Worm (Caenorhabditis elegans) whole organism, L4/young adult: Measurements from ENCODE around the gene T16G1.5.

Source experiments
- W03F9.2 ChIP-seq: fragments of 150-350 bp; optimal IDR thresholded peaks from 2 replicates; lab custom pipeline; 2014; ENCODE audit warnings: missing biosample characterization, missing genetic modification characterization
- dao-5 ChIP-seq: sonication (generic microtip); optimal IDR thresholded peaks from 2 replicates; lab custom pipeline; 2016; ENCODE audit warnings: missing genotype, missing genetic modification characterization, moderate library complexity, missing compliant biosample characterization
- him-1 ChIP-seq: sonication (generic microtip); optimal IDR thresholded peaks from 2 replicates; lab custom pipeline; 2016; ENCODE audit warnings: missing genotype, missing genetic modification reagents, missing genetic modification characterization, missing compliant biosample characterization

Gene T16G1.5

DNA sequence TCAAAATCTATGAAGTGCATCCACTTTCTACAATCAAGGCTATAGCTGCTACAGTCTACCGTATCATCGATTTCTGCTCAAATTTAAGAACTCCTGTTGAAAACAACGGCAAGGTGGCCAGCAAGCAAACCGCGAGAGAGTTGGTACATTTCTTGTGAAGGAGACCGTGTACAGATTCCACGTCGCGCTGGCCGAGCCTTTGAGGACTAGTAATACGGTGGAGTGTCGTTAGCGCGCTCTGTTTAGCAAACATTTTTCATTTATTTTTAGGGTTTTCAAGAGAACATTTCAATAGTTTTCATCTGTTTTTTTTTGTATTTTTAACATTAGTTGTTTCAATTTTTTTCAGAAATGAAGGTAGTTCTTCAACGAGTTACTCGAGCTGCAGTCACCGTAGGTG is 12.9 kb upstream of the T16G1.5 start, which contains the start of gene pqn-68:
pqn-68 (plus strand) TSS at position 350 of the 400 bp plus-strand sequence.
- TF ChIP-seq W03F9.2 (tag; lab: Kevin White, UChicago) (no peak), dao-5 (tag; lab: Kevin White, UChicago) (no peak), him-1 (tag; lab: Kevin White, UChicago) (no peak)

DNA sequence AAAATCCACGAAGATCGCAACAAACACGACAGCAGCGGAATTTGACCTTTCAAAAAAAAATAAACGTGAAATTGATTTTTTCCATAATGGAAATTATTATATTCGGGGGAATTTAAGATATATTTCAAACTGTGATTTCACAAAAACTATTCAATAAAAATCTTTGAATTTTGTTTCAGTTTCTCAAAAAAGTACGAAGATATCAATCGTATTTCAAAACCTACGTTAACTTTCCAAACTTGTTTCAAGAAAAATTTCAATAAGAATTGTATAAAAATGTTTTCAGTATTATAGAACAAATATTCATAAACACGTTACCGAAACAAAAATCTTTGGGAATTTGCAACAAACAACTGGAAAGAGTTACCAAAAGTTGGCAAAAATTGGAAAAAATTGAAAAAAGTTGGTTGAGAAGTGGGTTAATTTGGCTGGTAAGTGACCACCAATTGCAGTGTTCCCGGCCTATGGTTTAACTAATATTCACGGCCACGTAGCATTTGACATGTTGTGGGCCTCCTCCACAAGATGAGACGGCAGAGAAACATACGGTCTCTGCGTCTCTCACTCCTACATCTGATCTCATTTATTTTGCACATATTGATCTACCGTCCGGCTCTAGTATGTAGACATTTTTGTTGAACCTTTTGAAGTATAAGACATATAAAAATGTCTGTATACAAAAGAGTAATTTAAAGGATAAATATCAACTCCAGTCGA is 11.6 kb upstream of the T16G1.5 start, which contains the start of the genes T16G1.9 and T16G1.18:
T16G1.9 (minus strand) TSS at position 51 of the 717 bp plus-strand sequence.
T16G1.18 (plus strand) TSS at position 493 of the 717 bp plus-strand sequence.
- TF ChIP-seq dao-5 (tag; lab: Kevin White, UChicago) = no peak
- TF ChIP-seq W03F9.2 (tag; lab: Kevin White, UChicago) = no peak
- no peak for TF ChIP-seq him-1 (tag; lab: Kevin White, UChicago)

DNA sequence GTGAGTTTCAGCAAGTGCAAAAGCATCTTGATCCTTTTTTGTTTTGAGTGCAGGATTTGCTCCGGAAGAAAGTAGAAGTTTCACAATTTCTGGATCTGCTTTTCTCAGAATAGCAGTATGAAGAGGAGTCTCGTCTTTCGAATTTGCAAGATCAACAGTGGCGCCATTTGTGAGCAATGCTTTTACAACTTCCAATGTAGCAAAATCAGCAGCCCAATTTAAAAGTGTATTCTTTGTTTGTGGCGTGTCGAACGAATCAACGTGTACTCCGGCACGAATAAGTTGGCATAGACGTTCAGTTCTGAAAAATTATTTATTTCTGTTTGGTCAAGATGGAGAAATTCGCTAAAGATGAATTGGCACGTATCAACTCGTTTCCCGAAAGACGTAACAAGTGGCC is 10.3 kb upstream of the T16G1.5 start, which contains the start of gene T16G1.13:
T16G1.13 (plus strand) TSS at position 301 of the 400 bp plus-strand sequence.
- no peak for TF ChIP-seq him-1 (tag; lab: Kevin White, UChicago)
- TF ChIP-seq dao-5 (tag; lab: Kevin White, UChicago) = no peak
- TF ChIP-seq W03F9.2 (tag; lab: Kevin White, UChicago) = no peak

DNA sequence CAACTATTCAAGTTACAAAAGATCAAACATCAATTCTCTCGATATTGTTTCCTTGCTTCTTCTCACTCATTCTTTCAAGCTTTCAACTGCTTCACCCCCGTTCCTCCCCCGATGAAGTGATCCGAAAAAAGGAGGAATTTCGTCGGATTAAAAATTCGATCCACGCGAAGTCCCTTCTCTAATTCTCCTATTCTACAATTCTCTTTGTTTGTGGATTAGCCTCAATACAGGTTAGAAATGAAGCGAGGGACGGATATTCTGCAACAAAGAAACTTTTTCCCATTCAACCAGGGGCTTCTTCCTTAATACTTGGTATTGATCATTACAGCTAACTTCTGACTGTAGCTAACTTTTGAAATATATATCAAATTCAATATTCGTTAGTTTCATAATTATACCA is 5.4 kb upstream of the T16G1.5 start, which contains the start of gene grl-2:
grl-2 (plus strand) TSS at position 301 of the 400 bp plus-strand sequence.
- TF ChIP-seq him-1 (tag; lab: Kevin White, UChicago) = no peak
- TF ChIP-seq W03F9.2 (tag; lab: Kevin White, UChicago) = no peak
- no peak for TF ChIP-seq dao-5 (tag; lab: Kevin White, UChicago)

DNA sequence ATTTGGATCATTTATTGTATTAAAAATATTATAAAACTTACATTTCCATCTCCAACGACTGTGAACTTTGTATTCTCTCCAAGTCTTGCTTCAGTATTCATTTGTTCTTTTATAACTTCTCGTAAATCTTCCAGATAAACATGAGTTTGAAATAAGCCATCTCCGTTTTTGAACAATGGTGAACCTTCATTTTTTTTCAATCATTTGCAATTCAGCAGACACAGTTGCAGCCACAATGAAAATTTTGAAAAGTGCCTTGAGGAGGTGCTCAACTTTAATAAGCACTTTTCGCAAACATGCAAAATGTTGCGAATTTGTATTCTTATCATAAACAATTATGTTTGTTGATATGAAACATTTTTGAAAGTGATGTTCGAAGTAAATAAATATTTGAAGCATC is 4.9 kb upstream of the T16G1.5 start, which contains the start of gene T16G1.3:
T16G1.3 (minus strand) TSS at position 101 of the 400 bp plus-strand sequence.
- TF ChIP-seq dao-5 (tag; lab: Kevin White, UChicago) (no peak), W03F9.2 (tag; lab: Kevin White, UChicago) (no peak), him-1 (tag; lab: Kevin White, UChicago) (no peak)

DNA sequence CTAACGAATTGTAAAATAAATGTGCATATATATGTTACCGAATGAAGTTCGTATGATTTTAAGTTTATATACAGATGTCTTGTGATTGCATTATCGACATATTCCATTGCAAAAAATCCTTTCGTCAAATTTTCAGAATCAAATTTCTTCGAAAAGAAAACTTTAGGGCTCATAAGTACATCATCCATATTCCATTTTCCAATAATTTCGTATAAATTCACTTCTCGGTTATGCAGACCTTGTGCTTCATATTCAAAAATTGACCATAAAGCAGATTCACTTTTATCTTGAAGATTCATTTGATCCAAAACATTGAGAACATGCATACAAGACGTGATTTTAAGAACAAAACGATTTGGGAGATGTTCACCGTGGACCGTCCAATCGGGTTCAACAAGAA is 4.0 kb upstream of the T16G1.5 start:
- TF ChIP-seq W03F9.2 (tag; lab: Kevin White, UChicago) = no peak
- TF ChIP-seq him-1 (tag; lab: Kevin White, UChicago) = no peak
- no peak for TF ChIP-seq dao-5 (tag; lab: Kevin White, UChicago)

DNA sequence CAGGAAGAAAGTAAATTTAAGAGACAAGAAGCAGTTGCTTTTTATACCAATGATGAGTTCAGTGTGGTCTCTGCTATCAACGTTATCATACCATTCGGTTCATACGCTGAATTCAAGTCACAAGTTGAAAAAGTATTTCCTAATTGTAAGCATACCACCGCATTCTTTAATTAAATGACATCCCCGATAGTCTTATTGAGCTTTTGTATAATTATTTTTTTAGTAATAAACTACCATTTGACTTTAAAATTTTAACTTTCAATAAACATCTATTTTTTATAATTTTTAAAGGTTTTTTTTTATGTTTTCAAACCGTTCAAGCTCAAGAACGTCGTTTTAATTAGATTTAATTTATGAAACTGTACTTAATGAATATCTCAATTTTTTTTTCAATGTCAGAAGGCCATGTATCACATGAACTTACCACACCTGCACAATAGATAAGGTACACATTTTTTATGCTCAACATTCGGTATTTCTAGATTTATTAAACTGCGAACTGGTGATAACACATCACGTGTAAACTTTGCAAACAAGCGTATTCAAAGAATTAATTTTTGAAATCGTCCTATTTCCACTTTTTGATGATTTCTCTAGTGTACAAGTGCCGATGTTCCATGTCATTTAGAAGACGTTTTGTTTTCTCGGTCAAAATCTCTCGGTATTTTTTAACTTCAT is 2.6 kb upstream of the T16G1.5 start, which contains the start of gene T16G1.4:
T16G1.4 (minus strand) TSS at position 51 of the 678 bp plus-strand sequence.
- TF ChIP-seq him-1 (tag; lab: Kevin White, UChicago) (no peak), dao-5 (tag; lab: Kevin White, UChicago) (no peak), W03F9.2 (tag; lab: Kevin White, UChicago) (no peak)

DNA sequence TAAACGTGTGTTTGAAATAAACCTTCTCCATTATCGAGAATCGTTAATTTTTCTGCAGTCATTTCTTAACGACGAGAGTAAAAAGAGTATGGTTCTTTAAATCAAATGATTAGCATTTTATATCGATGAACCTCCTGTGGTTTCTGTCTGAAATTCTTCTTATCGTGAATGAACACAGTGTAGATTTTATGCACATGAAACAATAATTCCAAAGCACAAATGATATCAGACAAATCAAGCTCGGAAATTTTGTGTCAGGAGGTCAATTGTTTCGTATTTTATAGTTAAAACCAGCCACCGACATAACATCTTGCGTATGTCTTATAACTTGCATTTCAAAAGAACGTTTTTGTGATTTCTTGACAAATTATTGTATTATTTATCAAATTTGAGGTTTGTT is 2.3 kb downstream of the T16G1.5 start, which contains the start of gene T16G1.6:
T16G1.6 (minus strand) TSS at position 77 of the 400 bp plus-strand sequence.
- TF ChIP-seq him-1 (tag; lab: Kevin White, UChicago) (no peak), dao-5 (tag; lab: Kevin White, UChicago) (no peak), W03F9.2 (tag; lab: Kevin White, UChicago) (no peak)

DNA sequence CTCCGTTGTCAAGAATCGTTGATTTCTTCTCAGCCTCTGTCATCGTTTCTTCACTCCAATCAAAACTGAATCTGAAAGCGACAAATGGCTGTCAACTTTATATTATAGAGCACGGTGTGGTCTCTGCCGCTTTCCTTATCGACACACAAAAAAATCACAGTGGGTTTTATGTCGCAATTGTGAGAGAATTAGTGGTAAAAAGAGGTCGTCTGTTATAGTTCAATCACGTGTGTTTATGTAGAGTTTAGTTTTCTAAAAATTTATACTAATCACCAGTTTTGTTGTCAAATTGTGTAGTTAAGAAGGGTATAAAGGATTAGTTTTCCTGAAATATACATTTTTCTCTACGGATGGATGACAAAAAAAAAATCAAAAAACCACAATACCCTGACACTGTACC is 4.4 kb downstream of the T16G1.5 start, which contains the start of gene T16G1.7:
T16G1.7 (minus strand) TSS at position 137 of the 400 bp plus-strand sequence.
- TF ChIP-seq dao-5 (tag; lab: Kevin White, UChicago) (no peak), him-1 (tag; lab: Kevin White, UChicago) (no peak), W03F9.2 (tag; lab: Kevin White, UChicago) (no peak)

DNA sequence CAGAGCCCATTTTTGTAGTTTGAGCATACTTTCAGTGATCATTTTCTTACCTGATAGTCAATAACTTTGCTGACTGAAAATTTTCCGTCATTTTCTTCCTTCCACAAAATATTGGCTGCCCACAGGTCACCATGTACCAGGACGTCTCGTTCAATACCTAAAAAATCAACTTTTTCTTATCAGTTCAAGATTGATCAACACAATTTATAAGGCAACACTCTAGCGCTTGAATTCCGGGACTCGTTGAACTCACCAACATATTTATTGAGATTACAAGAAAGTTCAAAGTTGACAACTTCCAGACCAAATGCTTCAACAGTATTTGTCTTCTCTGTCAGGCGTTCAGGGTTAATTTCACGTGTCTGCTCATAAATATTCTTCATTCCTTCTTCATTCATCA is 5.7 kb downstream of the T16G1.5 start:
- TF ChIP-seq W03F9.2 (tag; lab: Kevin White, UChicago) = no peak
- no peak for TF ChIP-seq him-1 (tag; lab: Kevin White, UChicago)
- no peak for TF ChIP-seq dao-5 (tag; lab: Kevin White, UChicago)

DNA sequence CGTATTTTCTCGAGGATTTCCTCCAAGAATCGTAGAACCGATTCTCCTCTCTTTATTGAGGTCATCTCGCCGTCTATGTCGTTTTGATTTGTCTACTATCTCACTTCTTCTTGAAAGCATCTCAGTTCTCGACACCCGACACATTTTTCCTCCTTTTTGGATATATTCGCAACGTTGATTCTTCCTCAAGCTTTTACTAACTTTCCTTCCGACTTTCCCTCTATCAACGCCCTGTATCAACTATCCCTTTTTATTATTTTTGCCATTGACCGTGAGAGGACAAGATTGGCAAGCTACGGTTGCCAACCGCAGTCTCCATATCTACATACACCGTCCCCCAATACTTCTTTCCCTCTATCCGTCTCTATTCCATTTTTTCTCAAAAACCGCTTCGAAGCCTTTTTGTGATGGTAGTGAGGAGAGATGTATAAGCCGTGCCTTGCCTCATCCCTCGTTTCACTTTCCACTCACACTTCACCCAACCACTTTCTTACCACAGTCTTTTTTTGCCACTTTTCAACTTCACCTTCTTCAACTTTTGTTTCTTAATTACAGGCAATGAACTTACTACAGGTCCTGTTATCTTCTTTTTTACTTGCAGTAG is 10.3 kb downstream of the T16G1.5 start, which contains the start of gene T16G1.2:
T16G1.2 (plus strand) TSS at position 554 of the 604 bp plus-strand sequence.
- TF ChIP-seq W03F9.2 (tag; lab: Kevin White, UChicago) (no peak), dao-5 (tag; lab: Kevin White, UChicago) (no peak), him-1 (tag; lab: Kevin White, UChicago) (no peak)

DNA sequence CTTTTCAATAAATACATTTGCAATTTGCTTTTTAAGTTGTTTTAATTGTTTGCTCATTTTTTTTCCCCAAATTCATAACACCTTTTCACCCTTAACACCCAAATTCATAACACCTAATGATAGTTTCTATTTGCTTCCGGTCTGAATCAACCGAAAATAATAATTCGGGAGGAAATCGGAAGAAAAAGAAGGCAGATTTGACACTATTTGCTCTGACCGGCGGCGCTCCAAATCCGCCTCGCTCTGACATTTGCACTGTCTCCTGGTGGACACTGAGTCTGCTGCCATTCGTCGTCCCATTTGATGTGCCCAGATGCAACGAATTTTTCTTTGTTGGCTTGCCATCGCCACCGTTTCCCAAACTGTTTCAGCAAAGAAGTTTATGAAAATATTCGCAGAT is 15.2 kb downstream of the T16G1.5 start, which contains the start of gene pqn-67:
pqn-67 (plus strand) TSS at position 301 of the 400 bp plus-strand sequence.
- TF ChIP-seq him-1 (tag; lab: Kevin White, UChicago) (no peak), dao-5 (tag; lab: Kevin White, UChicago) (no peak), W03F9.2 (tag; lab: Kevin White, UChicago) (no peak)
